Fruit fly (Drosophila melanogaster) whole organism, embryonic: ENCODE data around the gene Nxf3.
A peak's percentile ranks its signal among the peaks of the same experiment; 100 is the strongest.

ENCODE experiments used
- Ada2b ChIP-seq: fragments of 200-800 bp; sonication (Bioruptor generic); IDR thresholded peaks from 2 replicates; pipeline ENCODE4 v1.3.6; 2022; ENCODE audit warnings: missing biosample characterization, missing genetic modification characterization
- Aef1 ChIP-seq: fragments of 200-800 bp; sonication (Bioruptor generic); IDR thresholded peaks from 3 replicates; pipeline ENCODE4 v1.3.6; 2022; ENCODE audit warnings: missing biosample characterization, missing genetic modification characterization
- Antp ChIP-seq: fragments of 200-800 bp; sonication (Bioruptor generic); optimal IDR thresholded peaks from 3 replicates; lab custom pipeline; 2016; ENCODE audit warnings: missing biosample characterization, missing genetic modification characterization
- CG10274 ChIP-seq: fragments of 200-800 bp; sonication (Bioruptor generic); optimal IDR thresholded peaks from 3 replicates; lab custom pipeline; 2017; ENCODE audit warnings: missing biosample characterization, mild to moderate bottlenecking, missing genetic modification characterization
- CG10431 ChIP-seq: fragments of 200-800 bp; sonication (Bioruptor generic); optimal IDR thresholded peaks from 3 replicates; lab custom pipeline; 2018; ENCODE audit warnings: missing biosample characterization, mild to moderate bottlenecking, missing genetic modification characterization
- CG10462 ChIP-seq: fragments of 200-800 bp; sonication (Bioruptor generic); optimal IDR thresholded peaks from 2 replicates; lab custom pipeline; 2016; ENCODE audit warnings: missing biosample characterization, missing genetic modification characterization
- CG10959 ChIP-seq: fragments of 200-800 bp; sonication (Bioruptor generic); IDR thresholded peaks from 2 replicates; pipeline ENCODE4 v1.3.6; 2022; ENCODE audit warnings: missing biosample characterization, missing genetic modification characterization
- CG11456 ChIP-seq: fragments of 200-800 bp; sonication (Bioruptor generic); IDR thresholded peaks from 3 replicates; pipeline ENCODE4 v1.3.6; 2022; ENCODE audit warnings: missing biosample characterization, missing genetic modification characterization
- CG12391 ChIP-seq: fragments of 200-800 bp; sonication (Bioruptor generic); optimal IDR thresholded peaks from 3 replicates; lab custom pipeline; 2018; ENCODE audit warnings: missing biosample characterization, mild to moderate bottlenecking, missing genetic modification characterization, moderate library complexity
- CG13424 ChIP-seq: fragments of 200-800 bp; sonication (Bioruptor generic); optimal IDR thresholded peaks from 2 replicates; lab custom pipeline; 2019; ENCODE audit warnings: missing biosample characterization, mild to moderate bottlenecking, missing genetic modification characterization, moderate library complexity
- CG15479 ChIP-seq: fragments of 200-800 bp; sonication (Bioruptor generic); optimal IDR thresholded peaks from 3 replicates; lab custom pipeline; 2019; ENCODE audit warnings: missing biosample characterization, mild to moderate bottlenecking, missing genetic modification characterization, moderate library complexity
- CG17612 ChIP-seq: fragments of 200-800 bp; sonication (Bioruptor generic); IDR thresholded peaks from 2 replicates; pipeline ENCODE4 v1.3.6; 2022; ENCODE audit warnings: missing biosample characterization, missing genetic modification characterization
- CG17802 ChIP-seq: fragments of 200-800 bp; sonication (Bioruptor generic); optimal IDR thresholded peaks from 2 replicates; lab custom pipeline; 2018; ENCODE audit warnings: missing biosample characterization, mild to moderate bottlenecking, missing genetic modification characterization, moderate library complexity
- CG4730 ChIP-seq: fragments of 200-800 bp; sonication (Bioruptor generic); IDR thresholded peaks from 2 replicates; pipeline ENCODE4 v1.3.6; 2022; ENCODE audit warnings: missing biosample characterization, missing genetic modification characterization
- CG5180 ChIP-seq: fragments of 200-800 bp; sonication (Bioruptor generic); optimal IDR thresholded peaks from 3 replicates; lab custom pipeline; 2017; ENCODE audit warnings: missing biosample characterization, missing genetic modification characterization, mild to moderate bottlenecking, moderate library complexity, missing genetic modification reagents
- CG5953 ChIP-seq: fragments of 200-800 bp; sonication (Bioruptor generic); IDR thresholded peaks from 2 replicates; pipeline ENCODE4 v1.3.6; 2022; ENCODE audit warnings: missing biosample characterization, missing genetic modification characterization
- CG6765 ChIP-seq: fragments of 200-800 bp; sonication (Bioruptor generic); optimal IDR thresholded peaks from 3 replicates; lab custom pipeline; 2017; ENCODE audit warnings: missing biosample characterization, mild to moderate bottlenecking, missing genetic modification characterization
- CG6791 ChIP-seq: fragments of 200-800 bp; sonication (Bioruptor generic); IDR thresholded peaks from 3 replicates; pipeline ENCODE4 v1.3.6; 2022; ENCODE audit warnings: missing biosample characterization, missing genetic modification characterization; ENCODE audit not compliant: partially characterized antibody
- CG8089 ChIP-seq: fragments of 200-800 bp; sonication (Bioruptor generic); optimal IDR thresholded peaks from 3 replicates; lab custom pipeline; 2016; ENCODE audit warnings: missing biosample characterization, missing genetic modification characterization
- CG8388 ChIP-seq: fragments of 200-800 bp; sonication (Bioruptor generic); optimal IDR thresholded peaks from 2 replicates; lab custom pipeline; 2019; ENCODE audit warnings: missing biosample characterization, mild to moderate bottlenecking, missing genetic modification characterization, moderate library complexity
- CG8944 ChIP-seq: fragments of 200-800 bp; sonication (Bioruptor generic); optimal IDR thresholded peaks from 3 replicates; lab custom pipeline; 2016; ENCODE audit warnings: missing biosample characterization, missing genetic modification characterization
- CG9215 ChIP-seq: fragments of 200-800 bp; sonication (Bioruptor generic); IDR thresholded peaks from 2 replicates; pipeline ENCODE4 v1.3.6; 2022; ENCODE audit warnings: missing biosample characterization, missing genetic modification characterization
- D19B ChIP-seq: fragments of 200-800 bp; sonication (Bioruptor generic); optimal IDR thresholded peaks from 2 replicates; lab custom pipeline; 2017; ENCODE audit warnings: missing biosample characterization, mild to moderate bottlenecking, missing genetic modification characterization
- Dll ChIP-seq: fragments of 200-800 bp; sonication (Bioruptor generic); IDR thresholded peaks from 4 replicates; pipeline ENCODE4 v1.3.6; 2022; ENCODE audit warnings: missing biosample characterization, missing genetic modification characterization; ENCODE audit not compliant: partially characterized antibody
- Fer3 ChIP-seq: fragments of 200-800 bp; sonication (Bioruptor generic); optimal IDR thresholded peaks from 2 replicates; lab custom pipeline; 2018; ENCODE audit warnings: missing biosample characterization, mild to moderate bottlenecking, missing genetic modification characterization, moderate library complexity
- HLH3B ChIP-seq: fragments of 200-800 bp; sonication (Bioruptor generic); IDR thresholded peaks from 2 replicates; pipeline ENCODE4 v1.3.6; 2022; ENCODE audit warnings: missing biosample characterization, missing genetic modification characterization
- HmgD ChIP-seq: fragments of 200-800 bp; sonication (Bioruptor generic); optimal IDR thresholded peaks from 3 replicates; lab custom pipeline; 2016; ENCODE audit warnings: missing biosample characterization, missing genetic modification characterization
- MBD-R2 ChIP-seq: fragments of 200-800 bp; sonication (Bioruptor generic); IDR thresholded peaks from 2 replicates; pipeline ENCODE4 v1.3.6; 2022; ENCODE audit warnings: missing biosample characterization, missing genetic modification characterization
- MESR4 ChIP-seq: fragments of 200-800 bp; sonication (Bioruptor generic); optimal IDR thresholded peaks from 2 replicates; lab custom pipeline; 2018; ENCODE audit warnings: missing biosample characterization, mild to moderate bottlenecking, missing genetic modification characterization, moderate library complexity
- Mad ChIP-seq: fragments of 200-800 bp; sonication (Bioruptor generic); optimal IDR thresholded peaks from 2 replicates; lab custom pipeline; 2016; ENCODE audit warnings: missing biosample characterization, missing genetic modification characterization
- Oaz ChIP-seq: fragments of 200-800 bp; sonication (Bioruptor generic); IDR thresholded peaks from 2 replicates; pipeline ENCODE4 v1.3.6; 2022; ENCODE audit warnings: missing biosample characterization, missing genetic modification characterization
- Scr ChIP-seq: fragments of 200-800 bp; sonication (Bioruptor generic); IDR thresholded peaks from 2 replicates; pipeline ENCODE4 v1.3.6; 2022; ENCODE audit warnings: missing biosample characterization, missing genetic modification characterization; ENCODE audit not compliant: partially characterized antibody
- Sin3A ChIP-seq: fragments of >200 bp; optimal IDR thresholded peaks from 2 replicates; lab custom pipeline; 2018
- Sry-β ChIP-seq: fragments of 200-800 bp; sonication (Bioruptor generic); optimal IDR thresholded peaks from 2 replicates; lab custom pipeline; 2018; ENCODE audit warnings: missing biosample characterization, mild to moderate bottlenecking, missing genetic modification characterization, moderate library complexity
- Vsx1 ChIP-seq: fragments of 200-800 bp; sonication (Bioruptor generic); optimal IDR thresholded peaks from 2 replicates; lab custom pipeline; 2017; ENCODE audit warnings: missing biosample characterization, mild to moderate bottlenecking, missing genetic modification characterization, missing genetic modification reagents
- abd-A ChIP-seq: fragments of 200-800 bp; sonication (Bioruptor generic); optimal IDR thresholded peaks from 3 replicates; lab custom pipeline; 2019; ENCODE audit warnings: missing biosample characterization, mild to moderate bottlenecking, missing genetic modification characterization, moderate library complexity
- aop ChIP-seq: fragments of 200-800 bp; sonication (Bioruptor generic); IDR thresholded peaks from 2 replicates; pipeline ENCODE4 v1.3.6; 2022; ENCODE audit warnings: missing biosample characterization, missing genetic modification characterization
- ara ChIP-seq: fragments of 200-800 bp; sonication (Bioruptor generic); IDR thresholded peaks from 2 replicates; pipeline ENCODE4 v1.3.6; 2022; ENCODE audit warnings: missing biosample characterization, missing genetic modification characterization
- cg ChIP-seq: fragments of 200-800 bp; sonication (Bioruptor generic); optimal IDR thresholded peaks from 3 replicates; lab custom pipeline; 2019; ENCODE audit warnings: missing biosample characterization, mild to moderate bottlenecking, missing genetic modification characterization, moderate library complexity
- chm ChIP-seq: fragments of 200-800 bp; sonication (Bioruptor generic); IDR thresholded peaks from 2 replicates; pipeline ENCODE4 v1.3.6; 2022; ENCODE audit warnings: missing biosample characterization, missing genetic modification characterization
- ewg ChIP-seq: fragments of 200-800 bp; sonication (Bioruptor generic); optimal IDR thresholded peaks from 3 replicates; lab custom pipeline; 2017; ENCODE audit warnings: mild to moderate bottlenecking, missing biosample characterization, missing genetic modification reagents, missing genetic modification characterization
- fru ChIP-seq: fragments of >200 bp; optimal IDR thresholded peaks from 2 replicates; lab custom pipeline; 2017
- gem ChIP-seq: fragments of 200-800 bp; sonication (Bioruptor generic); optimal IDR thresholded peaks from 2 replicates; lab custom pipeline; 2019; ENCODE audit warnings: missing biosample characterization, mild to moderate bottlenecking, missing genetic modification characterization, moderate library complexity
- ken ChIP-seq: fragments of 200-800 bp; sonication (Bioruptor generic); IDR thresholded peaks from 3 replicates; pipeline ENCODE4 v1.3.6; 2022; ENCODE audit warnings: missing biosample characterization, missing genetic modification characterization
- mam ChIP-seq: fragments of 200-800 bp; sonication (Bioruptor generic); optimal IDR thresholded peaks from 3 replicates; lab custom pipeline; 2016; ENCODE audit warnings: missing biosample characterization, missing genetic modification characterization
- odd ChIP-seq: fragments of 200-800 bp; sonication (Bioruptor generic); optimal IDR thresholded peaks from 2 replicates; lab custom pipeline; 2017; ENCODE audit warnings: missing biosample characterization, mild to moderate bottlenecking, missing genetic modification characterization
- pum ChIP-seq: fragments of 200-800 bp; sonication (Bioruptor generic); optimal IDR thresholded peaks from 2 replicates; lab custom pipeline; 2016; ENCODE audit warnings: missing biosample characterization, missing genetic modification characterization
- sima ChIP-seq: fragments of 200-800 bp; sonication (Bioruptor generic); optimal IDR thresholded peaks from 2 replicates; lab custom pipeline; 2016; ENCODE audit warnings: missing biosample characterization, missing genetic modification characterization
- tgo ChIP-seq: fragments of 200-800 bp; sonication (Bioruptor generic); IDR thresholded peaks from 3 replicates; pipeline ENCODE4 v1.3.6; 2022; ENCODE audit warnings: missing biosample characterization, missing genetic modification characterization
- zen ChIP-seq: fragments of 200-800 bp; sonication (Bioruptor generic); optimal IDR thresholded peaks from 3 replicates; lab custom pipeline; 2018; ENCODE audit warnings: missing biosample characterization, mild to moderate bottlenecking, missing genetic modification characterization, moderate library complexity

Gene Nxf3

dm6 chr3L:13928769-13929594, 36.0 kb upstream of the Nxf3 start, which contains the start of the genes CG8833 and DCTN1-p150 (continued):
- TF ChIP-seq ewg (GFP tag; lab: Kevin White, UChicago) (no peak), zen (tag; lab: Kevin White, UChicago) (no peak), CG10274 (GFP tag; lab: Kevin White, UChicago) (no peak), HLH3B (GFP tag; lab: Robert Waterston, UW) (peak; percentile 19; the same call in 1 of the 2 replicates), Sry-β (GFP tag; lab: Kevin White, UChicago) (peak; percentile 67), Vsx1 (GFP tag; lab: Kevin White, UChicago) (no peak), CG8089 (no peak), abd-A (tag; lab: Kevin White, UChicago) (no peak), Scr (GFP tag; lab: Robert Waterston, UW) (peak; percentile 63), MESR4 (GFP tag; lab: Kevin White, UChicago) (peak; percentile 64), HmgD (no peak), ken (GFP tag; lab: Robert Waterston, UW) (0 out of 3 replicates have a peak, but pooled peaks have one; percentile 18), gem (tag; lab: Kevin White, UChicago) (no peak), CG12391 (tag; lab: Kevin White, UChicago) (peak; percentile 70), chm (GFP tag; lab: Robert Waterston, UW) (no peak), tgo (GFP tag; lab: Robert Waterston, UW) (peak; percentile 37; the same call in 2 of the 3 replicates), CG17802 (no peak), CG6791 (GFP tag; lab: Robert Waterston, UW) (no peak), CG10431 (no peak), CG5180 (GFP tag; lab: Kevin White, UChicago) (no peak), Fer3 (tag; lab: Kevin White, UChicago) (no peak), D19B (GFP tag; lab: Kevin White, UChicago) (no peak), fru (lab: Kevin White, UChicago) (no peak), CG10959 (GFP tag; lab: Robert Waterston, UW) (no peak), Mad (peak; percentile 9), CG6765 (GFP tag; lab: Kevin White, UChicago) (no peak), Antp (GFP tag; lab: Kevin White, UChicago) (peak; percentile 39), Dll (GFP tag; lab: Robert Waterston, UW) (peak; percentile 67; the same call in 3 of the 4 replicates), CG15479 (GFP tag; lab: Kevin White, UChicago) (peak; percentile 78), cg (GFP tag; lab: Kevin White, UChicago) (no peak), CG8388 (no peak), Oaz (GFP tag; lab: Robert Waterston, UW) (no peak), CG8944 (GFP tag; lab: Kevin White, UChicago) (peak; percentile 33), MBD-R2 (GFP tag; lab: Robert Waterston, UW) (peak; percentile 68), aop (no peak), Ada2b (GFP tag; lab: Robert Waterston, UW) (no peak), mam (peak; percentile 58), ara (GFP tag; lab: Robert Waterston, UW) (no peak), CG9215 (0 out of 2 replicates have a peak, but pooled peaks have one; percentile 34), Sin3A (lab: Kevin White, UChicago) (no peak), CG10462 (GFP tag; lab: Kevin White, UChicago) (peak; percentile 7), CG13424 (tag; lab: Kevin White, UChicago) (peak; percentile 43), pum (peak; percentile 4), sima (no peak), CG11456 (peak; percentile 54; the same call in 2 of the 3 replicates), odd (GFP tag; lab: Kevin White, UChicago) (peak; percentile 41), CG4730 (no peak), CG5953 (no peak), Aef1 (GFP tag; lab: Robert Waterston, UW) (peak; percentile 36; the same call in 1 of the 3 replicates), CG17612 (GFP tag; lab: Robert Waterston, UW) (no peak)
